Fruit fly (Drosophila melanogaster) whole organism, pupa: ENCODE measurements around the gene natalisin.

Experiments used
- CG9948 ChIP-seq: fragments of 200-800 bp; sonication (Bioruptor generic); optimal IDR thresholded peaks from 2 replicates; lab custom pipeline; 2018; ENCODE audit warnings: missing biosample characterization, mild to moderate bottlenecking, missing genetic modification characterization, moderate library complexity
- Pif1B ChIP-seq: fragments of 200-800 bp; sonication (Bioruptor generic); optimal IDR thresholded peaks from 3 replicates; lab custom pipeline; 2016; ENCODE audit warnings: missing biosample characterization, missing genetic modification characterization
- rn ChIP-seq: fragments of 200-800 bp; sonication (Bioruptor generic); IDR thresholded peaks from 2 replicates; pipeline ENCODE4 v1.3.6; 2022; ENCODE audit warnings: missing biosample characterization, missing genetic modification characterization

- TF ChIP-seq Pif1B (GFP tag; lab: Kevin White, UChicago) (no peak), CG9948 (tag; lab: Kevin White, UChicago) (no peak), rn (no peak)
These were observed 47.2 kb upstream of the natalisin start for dm6 chr3R:14371133-14371676.
